Worm (Caenorhabditis elegans) whole organism, mixed stage, embryonic: ENCODE measurements around the gene osm-8.

Source experiments
- M03D4.4 ChIP-seq: sonication (generic microtip); optimal IDR thresholded peaks from 2 replicates; lab custom pipeline; 2017; ENCODE audit warnings: mild to moderate bottlenecking, missing genetic modification characterization, missing compliant biosample characterization
- blmp-1 ChIP-seq: fragments of 150-350 bp; optimal IDR thresholded peaks from 2 replicates; lab custom pipeline; 2014; ENCODE audit warnings: missing biosample characterization, missing genetic modification characterization
- ceh-39 ChIP-seq: fragments of 150-350 bp; optimal IDR thresholded peaks from 2 replicates; lab custom pipeline; 2014; ENCODE audit warnings: missing biosample characterization, missing genetic modification characterization
- ces-1 ChIP-seq: fragments of 150-350 bp; optimal IDR thresholded peaks from 2 replicates; lab custom pipeline; 2014; ENCODE audit warnings: missing biosample characterization, missing genetic modification reagents, missing genetic modification characterization
- elt-1 ChIP-seq: sonication (generic microtip); optimal IDR thresholded peaks from 2 replicates; lab custom pipeline; 2017; ENCODE audit warnings: missing genetic modification characterization, mild to moderate bottlenecking, missing compliant biosample characterization, antibody characterized with exemption, moderate library complexity, borderline replicate concordance; ENCODE audit not compliant: insufficient read depth
- ham-2 ChIP-seq: fragments of 200-800 bp; sonication (Bioruptor generic); optimal IDR thresholded peaks from 2 replicates; lab custom pipeline; 2018; ENCODE audit warnings: mild to moderate bottlenecking, missing genetic modification characterization, missing compliant biosample characterization
- hlh-1 ChIP-seq: fragments of 150-350 bp; optimal IDR thresholded peaks from 2 replicates; lab custom pipeline; 2014; ENCODE audit warnings: missing biosample characterization, missing genetic modification reagents, missing genetic modification characterization
- lin-13 ChIP-seq: fragments of 150-350 bp; optimal IDR thresholded peaks from 2 replicates; lab custom pipeline; 2014; ENCODE audit warnings: missing biosample characterization, missing genetic modification characterization
- lin-32 ChIP-seq: fragments of 200-800 bp; sonication (Bioruptor generic); optimal IDR thresholded peaks from 2 replicates; lab custom pipeline; 2018; ENCODE audit warnings: mild to moderate bottlenecking, missing genetic modification characterization, missing compliant biosample characterization
- lsy-2 ChIP-seq: fragments of 150-350 bp; optimal IDR thresholded peaks from 2 replicates; lab custom pipeline; 2014; ENCODE audit warnings: missing biosample characterization, missing genetic modification characterization
- mab-5 ChIP-seq: fragments of 150-350 bp; optimal IDR thresholded peaks from 2 replicates; lab custom pipeline; 2014; ENCODE audit warnings: missing biosample characterization, missing genetic modification characterization
- mep-1 ChIP-seq: fragments of 150-350 bp; optimal IDR thresholded peaks from 2 replicates; lab custom pipeline; 2017; ENCODE audit warnings: missing biosample characterization, missing genetic modification reagents, missing genetic modification characterization, inconsistent platforms
- nhr-12 ChIP-seq: fragments of 150-350 bp; optimal IDR thresholded peaks from 2 replicates; lab custom pipeline; 2014; ENCODE audit warnings: missing biosample characterization, missing genetic modification characterization
- nhr-237 ChIP-seq: fragments of 150-350 bp; optimal IDR thresholded peaks from 2 replicates; lab custom pipeline; 2014; ENCODE audit warnings: missing biosample characterization, missing genetic modification characterization
- nhr-28 ChIP-seq: fragments of 150-350 bp; optimal IDR thresholded peaks from 2 replicates; lab custom pipeline; 2014; ENCODE audit warnings: missing biosample characterization, missing genetic modification characterization
- pha-4 ChIP-seq: fragments of 150-350 bp; optimal IDR thresholded peaks from 2 replicates; lab custom pipeline; 2018; ENCODE audit warnings: missing biosample characterization, missing genetic modification reagents, missing genetic modification characterization
- sem-2 ChIP-seq: fragments of 200-800 bp; sonication (Bioruptor generic); optimal IDR thresholded peaks from 2 replicates; lab custom pipeline; 2018; ENCODE audit warnings: mild to moderate bottlenecking, missing genetic modification characterization, missing compliant biosample characterization
- sptf-1 ChIP-seq: sonication (generic microtip); optimal IDR thresholded peaks from 2 replicates; lab custom pipeline; 2017; ENCODE audit warnings: mild to moderate bottlenecking, missing genetic modification characterization, moderate library complexity, missing compliant biosample characterization
- unc-120 ChIP-seq: sonication (generic microtip); optimal IDR thresholded peaks from 2 replicates; lab custom pipeline; 2017; ENCODE audit warnings: missing genetic modification characterization, missing compliant biosample characterization; ENCODE audit not compliant: poor library complexity, severe bottlenecking
- unc-62 ChIP-seq: fragments of 150-350 bp; optimal IDR thresholded peaks from 2 replicates; lab custom pipeline; 2014; ENCODE audit warnings: missing biosample characterization, missing genetic modification reagents, missing genetic modification characterization
- zip-8 ChIP-seq: fragments of 150-350 bp; optimal IDR thresholded peaks from 2 replicates; lab custom pipeline; 2014; ENCODE audit warnings: missing biosample characterization, missing genetic modification characterization

The osm-8 gene

ce11 chrII:7621513-7621912, 16.3 kb upstream of the osm-8 start:
- TF ChIP-seq hlh-1 (no peak), ces-1 (GFP tag; lab: Kevin White, UChicago) (no peak), blmp-1 (tag; lab: Kevin White, UChicago) (peak; percentile 81)

- no peak for TF ChIP-seq hlh-1
These were observed 15.2 kb upstream of the osm-8 start, which contains the start of gene R07G3.8 for ce11 chrII:7620413-7620812. Gene R07G3.8 (minus strand): TSS chrII:7620513.

ce11 chrII:7618212-7618611, 13.0 kb upstream of the osm-8 start:
- TF ChIP-seq nhr-28 (tag; lab: Kevin White, UChicago) (no peak), hlh-1 (no peak), ces-1 (GFP tag; lab: Kevin White, UChicago) (no peak)

DNA sequence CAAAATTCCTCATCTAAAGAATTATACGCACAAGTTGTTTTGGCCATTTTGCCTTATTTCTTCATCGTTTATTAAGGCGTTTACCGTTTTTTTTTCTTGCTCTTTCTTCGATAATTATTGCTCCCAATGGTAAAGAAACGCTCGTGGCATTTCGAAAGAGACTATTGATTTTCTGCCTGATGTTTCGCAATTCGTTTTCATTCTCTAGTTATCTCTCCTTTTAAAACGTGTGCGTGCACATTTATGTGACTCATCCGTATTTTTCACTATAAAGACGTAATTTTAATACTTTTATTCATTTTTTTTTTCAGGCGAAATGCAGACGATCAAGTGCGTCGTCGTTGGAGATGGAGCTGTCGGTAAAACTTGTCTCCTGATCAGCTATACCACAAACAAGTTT, 10.9 kb upstream of the osm-8 start, which contains the start of gene cdc-42:
Gene cdc-42 (plus strand): TSS at position 312 of the 400 bp plus-strand sequence.
- TF ChIP-seq sptf-1: no peak
- no peak for TF ChIP-seq M03D4.4 (tag; lab: Kevin White, UChicago)
- TF ChIP-seq unc-62 (GFP tag; lab: Kevin White, UChicago): no peak
- no peak for TF ChIP-seq elt-1 (tag; lab: Kevin White, UChicago)
- TF ChIP-seq ces-1 (GFP tag; lab: Kevin White, UChicago): peak; percentile 11
- no peak for TF ChIP-seq unc-120 (tag; lab: Kevin White, UChicago)
- TF ChIP-seq lin-13: no peak
- no peak for TF ChIP-seq sem-2

DNA sequence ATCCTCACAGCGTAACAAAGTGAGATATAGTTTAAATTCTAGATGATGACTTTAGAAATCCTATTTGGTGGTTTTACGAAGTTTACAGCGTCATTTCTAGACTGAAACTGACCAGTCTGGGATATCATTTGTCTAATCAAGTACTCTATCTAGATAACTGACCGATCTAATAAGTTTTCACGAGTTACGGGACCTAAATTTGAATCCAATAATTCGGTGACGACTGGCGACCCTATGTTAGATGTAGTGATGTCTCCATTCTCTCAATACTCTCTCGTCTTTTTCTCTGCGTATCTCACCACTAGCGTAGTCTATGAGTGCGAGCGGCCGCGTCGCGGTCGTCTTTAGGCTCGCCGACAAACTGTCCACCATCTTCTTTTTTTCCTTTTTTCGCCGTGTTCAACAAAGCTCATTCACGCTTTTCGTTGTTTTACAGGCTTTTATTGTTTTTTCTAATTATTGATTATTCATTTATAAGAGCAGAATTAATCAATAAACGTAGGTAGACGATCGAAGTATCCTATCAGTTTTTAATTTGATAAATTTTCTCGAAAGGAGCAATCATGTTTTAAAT, 10.2 kb upstream of the osm-8 start:
- TF ChIP-seq ces-1 (GFP tag; lab: Kevin White, UChicago) (peak; percentile 69), lsy-2 (peak; percentile 4), nhr-12 (tag; lab: Kevin White, UChicago) (no peak), ceh-39 (tag; lab: Kevin White, UChicago) (peak; percentile 14), unc-120 (tag; lab: Kevin White, UChicago) (peak; percentile 25), ham-2 (GFP tag; lab: Kevin White, UChicago) (no peak), blmp-1 (tag; lab: Kevin White, UChicago) (no peak), zip-8 (tag; lab: Kevin White, UChicago) (no peak), mep-1 (tag; lab: Kevin White, UChicago) (peak; percentile 42)

- TF ChIP-seq nhr-237 (tag; lab: Kevin White, UChicago) (no peak), pha-4 (no peak), nhr-28 (tag; lab: Kevin White, UChicago) (no peak), hlh-1 (peak; percentile 64), lin-32 (GFP tag; lab: Kevin White, UChicago) (peak; percentile 10), mep-1 (tag; lab: Kevin White, UChicago) (no peak), nhr-12 (tag; lab: Kevin White, UChicago) (no peak)
- TF ChIP-seq, all 35 proteins: peak for 2
These were observed 9.1 kb upstream of the osm-8 start for ce11 chrII:7614334-7614733.

DNA sequence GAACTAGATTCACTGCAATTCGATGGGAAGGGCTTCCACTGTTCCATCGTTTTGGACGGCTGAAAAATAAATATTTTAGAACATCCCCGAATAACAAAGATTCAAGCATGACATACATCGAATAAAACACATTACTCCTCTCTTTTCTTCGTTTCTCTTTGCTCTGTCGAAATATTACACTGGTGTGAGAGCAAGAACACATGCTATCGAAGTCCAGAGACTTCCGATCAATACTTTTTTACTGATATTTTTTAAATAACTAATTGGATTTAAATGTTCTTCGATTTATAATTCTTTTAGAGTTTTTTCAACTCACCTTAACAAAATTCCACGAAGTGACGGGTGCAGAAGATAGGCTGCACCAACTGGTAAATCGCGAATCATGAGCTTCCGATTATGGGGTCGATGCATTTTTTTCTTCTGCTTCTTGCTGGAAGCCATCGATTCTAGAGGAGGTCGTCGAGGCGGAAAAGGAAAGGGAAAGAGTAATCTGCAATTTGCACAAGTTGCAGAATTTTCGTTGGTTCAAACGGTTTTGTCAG, 8.1 kb upstream of the osm-8 start, which contains the start of the genes oig-4 and R07G3.7:
Gene oig-4 (plus strand): TSS at position 301 of the 542 bp plus-strand sequence.
Gene R07G3.7 (minus strand): TSS at position 492 of the 542 bp plus-strand sequence.
- TF ChIP-seq unc-62 (GFP tag; lab: Kevin White, UChicago) (no peak), zip-8 (tag; lab: Kevin White, UChicago) (no peak), hlh-1 (peak; percentile 29)
- TF ChIP-seq, all 35 proteins: peak for 1

DNA sequence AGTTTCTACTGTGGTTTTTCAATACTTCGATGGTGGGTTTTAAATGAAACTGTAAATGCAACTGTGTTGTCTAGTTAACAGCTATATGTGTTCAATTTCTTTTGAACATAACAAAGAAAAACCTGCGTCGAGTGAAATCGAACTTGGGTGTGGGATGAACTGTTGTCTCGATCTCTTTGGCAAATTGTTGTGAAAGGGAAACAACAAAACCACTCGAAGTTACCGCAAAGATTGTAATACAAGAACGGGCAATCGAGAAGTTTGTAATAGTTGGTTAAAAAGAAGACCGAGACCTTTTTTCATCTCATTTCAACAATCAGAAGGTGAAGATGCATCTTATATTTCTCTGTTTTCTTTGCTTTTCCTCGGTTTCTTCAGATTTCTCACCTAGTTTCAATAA, 2.7 kb upstream of the osm-8 start, which contains the start of gene lips-17:
Gene lips-17 (plus strand): TSS at position 301 of the 400 bp plus-strand sequence.
- no peak for TF ChIP-seq elt-1 (tag; lab: Kevin White, UChicago)

DNA sequence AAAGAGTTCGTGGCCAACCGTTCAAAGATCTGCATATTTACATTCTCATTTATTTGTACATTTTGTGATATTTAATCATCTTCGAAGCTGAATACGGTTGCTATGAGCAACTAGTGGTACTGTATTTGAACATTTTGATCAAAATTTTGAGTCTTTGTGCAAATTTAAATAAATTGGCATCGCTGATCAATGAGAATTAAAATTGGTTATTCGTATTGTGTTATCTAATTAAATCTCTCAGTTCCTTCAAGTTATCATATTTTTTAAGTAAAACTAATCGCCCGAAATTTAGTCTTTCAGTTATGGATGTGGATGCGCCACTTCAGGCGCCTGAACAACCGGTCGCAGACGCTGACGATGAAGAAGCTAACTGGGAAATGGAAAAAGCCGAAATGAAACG, 5.8 kb downstream of the osm-8 start, which contains the start of gene npp-21:
Gene npp-21 (plus strand): TSS at position 301 of the 400 bp plus-strand sequence.
- TF ChIP-seq sem-2 (no peak), mab-5 (tag; lab: Kevin White, UChicago) (no peak)
